Worm (Caenorhabditis elegans): Measurements from ENCODE around the gene K09F5.1.

The K09F5.1 gene

DNA sequence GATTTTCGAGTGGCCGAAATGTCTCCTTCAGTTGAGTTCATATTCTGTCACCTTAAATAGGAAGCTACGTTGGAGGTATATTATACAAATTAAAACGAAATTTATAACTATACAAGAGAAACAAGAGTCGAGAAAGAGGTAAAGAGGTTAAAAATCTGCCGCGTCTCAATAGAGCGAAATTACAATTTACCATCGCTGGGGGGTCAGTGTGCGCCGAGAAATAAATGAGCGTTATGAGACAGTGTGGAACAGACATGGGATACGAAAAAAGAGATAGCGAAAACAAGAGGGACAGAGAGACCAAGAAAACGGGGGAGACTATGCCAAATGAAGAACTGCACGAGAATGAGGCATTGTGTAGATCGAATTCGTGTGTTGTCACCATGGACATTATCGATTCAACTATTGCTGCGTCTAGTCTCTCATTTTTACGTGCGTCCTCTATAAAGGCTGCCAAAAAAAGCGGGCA is 48.5 kb downstream of the K09F5.1 start, which contains the start of gene ZK154.5 (continued):
- TF ChIP-seq dpl-1 (GFP tag; optimal IDR thresholded peaks at IDR 0.05) (peak; percentile 11 to 64 (median 45)), nhr-71 (tag; optimal IDR thresholded peaks at IDR 0.05) (peak; percentile 59), egl-13 (tag; optimal IDR thresholded peaks at IDR 0.05) (no peak), unc-62 (GFP tag; optimal IDR thresholded peaks at IDR 0.05) (no peak), lin-14 (GFP tag; optimal IDR thresholded peaks at IDR 0.05) (peak; percentile 80), fkh-4 (tag; optimal IDR thresholded peaks at IDR 0.05; ENCODE audit: borderline replicate concordance) (no peak), skn-1 (tag; optimal IDR thresholded peaks at IDR 0.05) (peak; percentile 15), nhr-12 (tag; optimal IDR thresholded peaks at IDR 0.05) (no peak), ztf-11 (tag; optimal IDR thresholded peaks at IDR 0.05) (peak in 1 of 2 experiments; percentile 16), dsc-1 (tag; optimal IDR thresholded peaks at IDR 0.05) (no peak), unc-86 (tag; optimal IDR thresholded peaks at IDR 0.05) (peak; percentile 26), tlp-1 (tag; optimal IDR thresholded peaks at IDR 0.05) (no peak), sptf-1 (tag; optimal IDR thresholded peaks at IDR 0.05) (no peak), C16A3.4 (tag; optimal IDR thresholded peaks at IDR 0.05) (peak; percentile 30), swsn-7 (tag; optimal IDR thresholded peaks at IDR 0.05) (peak; percentile 49), ama-1 (optimal IDR thresholded peaks at IDR 0.05) (no peak), tbx-2 (tag; optimal IDR thresholded peaks at IDR 0.05) (peak; percentile 39), elt-3 (tag; optimal IDR thresholded peaks at IDR 0.05) (peak in 1 of 6 experiments; percentile 50), mep-1 (tag; optimal IDR thresholded peaks at IDR 0.05) (peak; percentile 62), mdl-1 (tag; optimal IDR thresholded peaks at IDR 0.05) (peak in 1 of 2 experiments; percentile 52), snu-23 (GFP tag; optimal IDR thresholded peaks at IDR 0.05) (peak; percentile 74), xbp-1 (tag; optimal IDR thresholded peaks at IDR 0.05) (peak; percentile 48), mef-2 (tag; optimal IDR thresholded peaks at IDR 0.05) (no peak), nhr-84 (tag; optimal IDR thresholded peaks at IDR 0.05) (no peak), ceh-82 (tag; optimal IDR thresholded peaks at IDR 0.05) (peak in 1 of 3 experiments; percentile 38), unc-30 (tag; optimal IDR thresholded peaks at IDR 0.05) (no peak), aha-1 (tag; optimal IDR thresholded peaks at IDR 0.05) (no peak), pax-3 (tag; optimal IDR thresholded peaks at IDR 0.05) (no peak), zip-4 (GFP tag; optimal IDR thresholded peaks at IDR 0.05) (no peak), lin-39 (tag; optimal IDR thresholded peaks at IDR 0.05) (no peak), lsy-2 (tag; optimal IDR thresholded peaks at IDR 0.05) (peak; percentile 18 to 61), blmp-1 (tag; optimal IDR thresholded peaks at IDR 0.05) (peak; percentile 52), ces-1 (GFP tag; optimal IDR thresholded peaks at IDR 0.05) (no peak), C04F5.9 (tag; optimal IDR thresholded peaks at IDR 0.05) (no peak)
